Worm (Caenorhabditis elegans): Measurements from ENCODE around the gene W10G11.2.
A peak's percentile ranks its signal among the peaks of the same experiment; 100 is the strongest.

The W10G11.2 gene

DNA sequence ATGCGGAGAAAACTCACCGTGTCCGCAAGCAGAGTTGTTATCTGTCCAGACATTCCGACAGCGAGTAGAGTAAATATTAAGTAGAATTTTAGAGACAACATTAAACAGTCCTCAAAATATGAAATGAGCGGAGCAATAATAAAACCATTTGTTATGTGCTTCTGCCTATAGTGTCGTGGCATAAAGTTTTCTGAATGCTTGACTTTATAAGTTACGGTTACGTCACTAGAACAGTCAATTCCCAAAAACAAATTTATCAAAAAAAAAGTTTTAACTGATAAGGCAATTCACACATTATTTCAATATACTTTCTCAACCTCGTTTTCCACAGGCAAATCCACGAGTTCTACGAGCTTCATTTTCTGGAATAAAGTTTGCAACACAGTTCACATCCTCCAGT, 7.7 kb upstream of the W10G11.2 start, which contains the start of gene clec-127:
TSS of gene clec-127 (minus strand) at position 101 of the 400 bp plus-strand sequence.
- TF ChIP-seq elt-3 (tag; optimal IDR thresholded peaks at IDR 0.05) (no peak), skn-1 (tag; optimal IDR thresholded peaks at IDR 0.05) (no peak), dsc-1 (tag; optimal IDR thresholded peaks at IDR 0.05) (no peak), zip-4 (GFP tag; optimal IDR thresholded peaks at IDR 0.05) (no peak), ztf-11 (tag; optimal IDR thresholded peaks at IDR 0.05) (no peak), nhr-11 (tag; optimal IDR thresholded peaks at IDR 0.05) (no peak), grh-1 (GFP tag; IDR thresholded peaks at IDR 0.05) (no peak), blmp-1 (tag; optimal IDR thresholded peaks at IDR 0.05) (no peak)

DNA sequence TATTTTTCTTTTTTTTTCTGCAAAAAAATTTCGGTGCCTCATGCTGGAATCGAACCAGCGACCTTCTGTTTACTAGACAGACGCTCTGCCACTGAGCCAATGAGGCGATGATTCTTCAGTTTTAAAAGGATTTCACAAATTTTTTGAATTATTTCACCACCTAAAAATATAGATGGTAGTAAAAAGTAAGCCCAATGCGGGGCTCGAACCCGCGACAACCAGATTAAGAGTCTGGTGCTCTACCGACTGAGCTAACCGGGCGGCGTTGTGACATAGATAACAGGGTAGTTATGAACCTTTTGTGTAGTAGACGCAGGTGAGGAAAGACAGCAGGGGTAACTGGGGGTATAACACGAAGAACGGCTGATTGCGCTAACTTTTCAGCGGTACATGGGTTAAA, 6.1 kb upstream of the W10G11.2 start:
- peak; percentile 58 for TF ChIP-seq nhr-90 (tag; optimal IDR thresholded peaks at IDR 0.05; ENCODE audit: poor library complexity)
- TF ChIP-seq lin-35 (GFP tag; optimal IDR thresholded peaks at IDR 0.05): peak in 1 of 2 experiments; percentile 24
- TF ChIP-seq nhr-85 (tag): peak; percentile 70
- TF ChIP-seq dpl-1 (GFP tag; optimal IDR thresholded peaks at IDR 0.05): peak in 1 of 3 experiments; percentile 12
- peak; percentile 50 for TF ChIP-seq rnt-1 (tag; optimal IDR thresholded peaks at IDR 0.05)
- TF ChIP-seq efl-1 (optimal IDR thresholded peaks at IDR 0.05): peak; percentile 14 to 29
- peak in 1 of 2 experiments; percentile 91 for TF ChIP-seq efl-1 (GFP tag; optimal IDR thresholded peaks at IDR 0.05 in 1 of 2)
- TF ChIP-seq fkh-8 (tag; optimal IDR thresholded peaks at IDR 0.05): peak; percentile 17
- TF ChIP-seq nhr-19 (GFP tag; conservative IDR thresholded peaks at IDR 0.05): peak; percentile 37
- peak; percentile 45 for TF ChIP-seq nhr-20 (tag; optimal IDR thresholded peaks at IDR 0.05)
- TF ChIP-seq elt-2 (tag; optimal IDR thresholded peaks at IDR 0.05): peak; percentile 34
- peak in 1 of 3 experiments; percentile 21 for TF ChIP-seq ceh-82 (tag; optimal IDR thresholded peaks at IDR 0.05)
- peak; percentile 11 for TF ChIP-seq swsn-7 (tag; optimal IDR thresholded peaks at IDR 0.05)

DNA sequence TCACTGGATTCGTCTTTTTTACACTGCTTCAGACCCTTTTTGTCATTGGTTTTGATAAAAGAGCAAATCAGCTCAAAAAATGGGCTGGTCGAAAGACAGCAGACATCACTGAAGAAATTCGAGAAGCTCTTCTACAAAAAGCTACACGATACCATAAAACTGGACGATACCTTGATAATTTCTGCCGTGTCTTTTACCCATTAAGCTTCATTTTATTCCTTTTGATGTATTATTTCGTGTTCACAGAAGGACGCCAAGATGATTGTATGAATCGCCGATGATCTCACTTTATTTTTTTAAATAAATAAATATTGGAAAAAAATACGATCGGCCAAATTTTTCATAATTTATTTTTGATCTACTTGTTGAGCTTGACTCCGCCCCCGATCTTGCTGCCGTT, 5.6 kb upstream of the W10G11.2 start:
- TF ChIP-seq fkh-8 (tag; optimal IDR thresholded peaks at IDR 0.05): no peak
- TF ChIP-seq C04F5.9 (tag; optimal IDR thresholded peaks at IDR 0.05): no peak
- TF ChIP-seq alr-1 (tag; optimal IDR thresholded peaks at IDR 0.05; ENCODE audit: borderline replicate concordance): no peak
- TF ChIP-seq zip-4 (GFP tag; optimal IDR thresholded peaks at IDR 0.05): no peak
- no peak for TF ChIP-seq aha-1 (tag; optimal IDR thresholded peaks at IDR 0.05)
- no peak for TF ChIP-seq swsn-7 (tag; optimal IDR thresholded peaks at IDR 0.05)
- no peak for TF ChIP-seq ama-1 (optimal IDR thresholded peaks at IDR 0.05)
- no peak for TF ChIP-seq ceh-82 (tag; optimal IDR thresholded peaks at IDR 0.05)
- TF ChIP-seq dsc-1 (tag; optimal IDR thresholded peaks at IDR 0.05): no peak
- no peak for TF ChIP-seq aly-2 (tag; optimal IDR thresholded peaks at IDR 0.05)

DNA sequence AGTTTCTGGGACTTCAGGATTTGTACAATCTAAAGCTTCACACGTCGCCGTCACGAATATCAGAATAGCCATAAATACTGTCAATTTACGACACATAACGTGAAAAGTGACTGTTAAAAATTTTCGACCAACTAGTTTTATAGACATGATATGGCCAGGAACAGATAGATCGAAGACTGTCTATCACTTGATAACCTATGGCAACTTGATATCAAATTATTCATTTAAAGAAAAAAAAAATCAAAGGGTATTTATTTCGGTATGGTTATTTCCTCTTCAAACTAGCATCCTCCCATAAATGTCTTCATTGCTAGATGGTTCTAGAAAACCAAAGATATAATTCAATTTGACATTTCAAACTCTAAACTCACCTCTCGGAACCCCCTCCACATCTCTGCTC, 958 bp upstream of the W10G11.2 start, which contains the start of gene W10G11.3:
TSS of gene W10G11.3 (minus strand) at position 101 of the 400 bp plus-strand sequence.
- no peak for TF ChIP-seq tbx-2 (tag; optimal IDR thresholded peaks at IDR 0.05)
- TF ChIP-seq skn-1 (tag; optimal IDR thresholded peaks at IDR 0.05): no peak
- no peak for TF ChIP-seq elt-3 (tag; optimal IDR thresholded peaks at IDR 0.05)
- TF ChIP-seq alr-1 (tag; optimal IDR thresholded peaks at IDR 0.05; ENCODE audit: borderline replicate concordance): no peak
- no peak for TF ChIP-seq jun-1 (tag; optimal IDR thresholded peaks at IDR 0.05)
- TF ChIP-seq lin-13 (GFP tag; optimal IDR thresholded peaks at IDR 0.05): no peak

DNA sequence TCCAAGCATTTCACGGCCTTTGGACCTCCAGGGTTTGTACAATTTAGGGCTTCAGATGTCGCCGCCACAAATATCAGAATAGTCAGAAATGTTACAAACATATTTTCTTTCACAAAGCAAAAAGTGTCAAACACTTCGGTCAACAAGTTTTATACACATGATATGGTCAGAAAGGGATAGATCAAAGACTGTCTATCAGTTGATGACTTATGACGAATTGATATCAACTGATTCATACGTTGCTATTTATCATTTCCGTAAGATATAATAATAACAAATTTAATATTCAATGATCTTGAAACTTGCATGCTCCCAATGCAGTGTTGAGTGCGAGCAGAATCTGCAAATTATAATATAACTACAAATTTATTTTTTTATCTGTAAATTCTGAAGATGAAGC, 869 bp downstream of the W10G11.2 start, which contains the start of gene W10G11.1:
TSS of gene W10G11.1 (minus strand) at position 101 of the 400 bp plus-strand sequence.
- TF ChIP-seq jun-1 (tag; optimal IDR thresholded peaks at IDR 0.05): no peak

DNA sequence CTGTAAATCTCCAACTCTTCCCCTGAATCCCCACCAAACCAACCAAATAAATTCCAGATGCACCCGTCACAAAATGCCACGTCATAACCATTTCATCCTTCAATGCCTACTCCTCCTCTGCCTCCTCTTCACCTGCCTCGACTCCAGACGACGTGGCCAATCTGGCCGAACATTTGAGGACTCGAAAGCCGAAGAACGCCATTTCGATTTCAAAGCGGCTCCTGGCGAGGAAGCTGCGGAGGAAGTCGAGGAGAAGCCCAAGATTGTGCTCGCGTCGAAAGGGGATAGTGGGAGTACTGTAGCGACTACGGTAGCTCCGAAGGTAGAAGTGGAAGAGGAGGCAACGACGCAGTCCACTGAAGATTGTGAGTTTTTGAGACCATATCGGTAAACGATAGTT, 4.0 kb downstream of the W10G11.2 start, which contains the start of gene lgc-45:
TSS of gene lgc-45 (plus strand) at position 56 of the 400 bp plus-strand sequence.
- no peak for TF ChIP-seq efl-3 (GFP tag; optimal IDR thresholded peaks at IDR 0.05)
- TF ChIP-seq nhr-85 (tag): no peak
- no peak for TF ChIP-seq nhr-28 (tag; optimal IDR thresholded peaks at IDR 0.05)
- TF ChIP-seq nhr-71 (tag; optimal IDR thresholded peaks at IDR 0.05): no peak
- TF ChIP-seq hlh-17 (GFP tag; optimal IDR thresholded peaks at IDR 0.05; ENCODE audit: borderline replicate concordance): no peak
- TF ChIP-seq isw-1 (GFP tag; IDR thresholded peaks at IDR 0.05): no peak
- no peak for TF ChIP-seq ceh-82 (tag; optimal IDR thresholded peaks at IDR 0.05)
- no peak for TF ChIP-seq grh-1 (GFP tag; IDR thresholded peaks at IDR 0.05)
- TF ChIP-seq lsy-2 (tag; optimal IDR thresholded peaks at IDR 0.05): no peak
- TF ChIP-seq unc-130 (tag; optimal IDR thresholded peaks at IDR 0.05): no peak
- TF ChIP-seq ceh-90 (tag; optimal IDR thresholded peaks at IDR 0.05): no peak
- TF ChIP-seq sox-4 (tag; optimal IDR thresholded peaks at IDR 0.05): no peak
- no peak for TF ChIP-seq ceh-88 (GFP tag; IDR thresholded peaks at IDR 0.05)
- TF ChIP-seq nhr-84 (tag; optimal IDR thresholded peaks at IDR 0.05): no peak
- TF ChIP-seq ets-5 (GFP tag; IDR thresholded peaks at IDR 0.05): no peak
- no peak for TF ChIP-seq nhr-237 (tag; optimal IDR thresholded peaks at IDR 0.05)
- no peak for TF ChIP-seq elt-2 (tag; optimal IDR thresholded peaks at IDR 0.05)
- no peak for TF ChIP-seq lin-35 (GFP tag; optimal IDR thresholded peaks at IDR 0.05)
- no peak for TF ChIP-seq ceh-63 (GFP tag; optimal IDR thresholded peaks at IDR 0.05)

Measured in whole organism, L1 larva.